Worm (Caenorhabditis elegans): ENCODE results near the gene T26A5.2.

ce11 chrIII:6449854-6450253 is 17.3 kb upstream of the T26A5.2 start:
- TF ChIP-seq klf-2 (GFP tag; conservative IDR thresholded peaks at IDR 0.05): no peak
- no peak for TF ChIP-seq flt-1 (GFP tag; IDR thresholded peaks at IDR 0.05)
- no peak for TF ChIP-seq ztf-23 (GFP tag; IDR thresholded peaks at IDR 0.05)
- no peak for TF ChIP-seq T22C8.4 (GFP tag; IDR thresholded peaks at IDR 0.05)
- no peak for TF ChIP-seq ztf-29 (GFP tag; IDR thresholded peaks at IDR 0.05)
